Worm (Caenorhabditis elegans) whole organism, midembryonic: ENCODE results near the gene F57A8.6.

Experiments used
- T22C8.4 ChIP-seq: fragments of 200-800 bp; sonication (Bioruptor generic); IDR thresholded peaks from 2 replicates; pipeline ENCODE4 v1.3.6; 2022; ENCODE audit warnings: missing genetic modification characterization, missing compliant biosample characterization
- cog-1 ChIP-seq: sonication (generic microtip); optimal IDR thresholded peaks from 2 replicates; lab custom pipeline; 2016; ENCODE audit warnings: missing genetic modification characterization, missing compliant biosample characterization
- flt-1 ChIP-seq: fragments of 200-800 bp; sonication (Bioruptor generic); IDR thresholded peaks from 2 replicates; pipeline ENCODE4 v1.3.6; 2022; ENCODE audit warnings: missing genetic modification characterization, missing compliant biosample characterization
- klf-2 ChIP-seq: fragments of 200-800 bp; sonication (Bioruptor generic); conservative IDR thresholded peaks from 2 replicates; pipeline ENCODE4 v1.3.6; 2022; ENCODE audit warnings: missing genetic modification reagents, missing genetic modification characterization, missing compliant biosample characterization
- med-1 ChIP-seq: sonication (generic microtip); optimal IDR thresholded peaks from 2 replicates; lab custom pipeline; 2017; ENCODE audit warnings: missing genetic modification characterization, mild to moderate bottlenecking, missing compliant biosample characterization, antibody characterized with exemption, missing genetic modification reagents; ENCODE audit not compliant: insufficient read depth
- ref-1 ChIP-seq: fragments of 200-800 bp; sonication (Bioruptor generic); conservative IDR thresholded peaks from 2 replicates; pipeline ENCODE4 v1.3.6; 2022; ENCODE audit warnings: missing genetic modification reagents, missing genetic modification characterization, missing compliant biosample characterization
- tab-1 ChIP-seq: fragments of 200-800 bp; sonication (Bioruptor generic); IDR thresholded peaks from 2 replicates; pipeline ENCODE4 v1.3.6; 2022; ENCODE audit warnings: missing genetic modification characterization, missing compliant biosample characterization
- ztf-23 ChIP-seq: fragments of 200-800 bp; sonication (Bioruptor generic); IDR thresholded peaks from 2 replicates; pipeline ENCODE4 v1.3.6; 2022; ENCODE audit warnings: missing genetic modification reagents, missing genetic modification characterization, missing compliant biosample characterization
- ztf-29 ChIP-seq: fragments of 200-800 bp; sonication (Bioruptor generic); IDR thresholded peaks from 2 replicates; pipeline ENCODE4 v1.3.6; 2022; ENCODE audit warnings: missing genetic modification reagents, missing genetic modification characterization, missing compliant biosample characterization

ce11 chrV:10081636-10082035, 7.9 kb upstream of the F57A8.6 start, which contains the start of gene nhr-205:
- TF ChIP-seq klf-2 (no peak), ref-1 (GFP tag; lab: Robert Waterston, UW) (no peak), tab-1 (GFP tag; lab: Robert Waterston, UW) (no peak), flt-1 (GFP tag; lab: Robert Waterston, UW) (no peak), med-1 (GFP tag; lab: Kevin White, UChicago) (no peak), cog-1 (tag; lab: Kevin White, UChicago) (no peak), T22C8.4 (GFP tag; lab: Robert Waterston, UW) (no peak), ztf-23 (no peak), ztf-29 (GFP tag; lab: Robert Waterston, UW) (no peak)
